Worm (Caenorhabditis elegans): ENCODE results near the gene R06F6.12.

ce11 chrII:10838550-10838949, 14.7 kb upstream of the R06F6.12 start:
- TF ChIP-seq aha-1 (tag; optimal IDR thresholded peaks at IDR 0.05), result no peak
- TF ChIP-seq ceh-88 (GFP tag; IDR thresholded peaks at IDR 0.05), result no peak

All from whole organism, L1 larva.